Worm (Caenorhabditis elegans) whole organism, young adult: ENCODE results near the gene aps-2.
A peak's percentile ranks its signal among the peaks of the same experiment; 100 is the strongest.

Source experiments
- B0261.1 ChIP-seq: sonication (generic microtip); optimal IDR thresholded peaks from 2 replicates; lab custom pipeline; 2016; ENCODE audit warnings: mild to moderate bottlenecking, missing genetic modification characterization, moderate library complexity, missing compliant biosample characterization
- B0336.3 ChIP-seq: fragments of 200-800 bp; sonication (Bioruptor generic); IDR thresholded peaks from 2 replicates; pipeline ENCODE4 v1.3.6; 2022; ENCODE audit warnings: missing genetic modification characterization, missing compliant biosample characterization
- F22D6.2 ChIP-seq: sonication (generic microtip); optimal IDR thresholded peaks from 2 replicates; lab custom pipeline; 2016; ENCODE audit warnings: mild to moderate bottlenecking, missing genetic modification characterization, missing compliant biosample characterization
- F23B12.7 ChIP-seq: sonication (generic microtip); optimal IDR thresholded peaks from 2 replicates; lab custom pipeline; 2017; ENCODE audit warnings: missing genetic modification characterization, mild to moderate bottlenecking, missing compliant biosample characterization, antibody characterized with exemption, moderate library complexity; ENCODE audit not compliant: insufficient read depth
- F39B2.1 ChIP-seq: fragments of 200-800 bp; sonication (Bioruptor generic); IDR thresholded peaks from 2 replicates; pipeline ENCODE4 v1.3.6; 2022; ENCODE audit warnings: missing genetic modification reagents, missing genetic modification characterization, missing compliant biosample characterization
- F57A8.1 ChIP-seq: fragments of 200-800 bp; sonication (Bioruptor generic); optimal IDR thresholded peaks from 2 replicates; lab custom pipeline; 2018; ENCODE audit warnings: mild to moderate bottlenecking, missing genetic modification characterization, moderate library complexity, missing compliant biosample characterization
- K11D2.4 ChIP-seq: fragments of 200-800 bp; sonication (Bioruptor generic); IDR thresholded peaks from 2 replicates; pipeline ENCODE4 v1.3.6; 2022; ENCODE audit warnings: missing genetic modification reagents, missing genetic modification characterization, missing compliant biosample characterization
- K12H6.12 ChIP-seq: fragments of 200-800 bp; sonication (Bioruptor generic); optimal IDR thresholded peaks from 2 replicates; lab custom pipeline; 2018; ENCODE audit warnings: mild to moderate bottlenecking, missing genetic modification characterization, missing compliant biosample characterization
- T26A5.8 ChIP-seq: sonication (generic microtip); optimal IDR thresholded peaks from 2 replicates; lab custom pipeline; 2016; ENCODE audit warnings: missing genetic modification characterization, missing compliant biosample characterization
- Y53G8AR.9 ChIP-seq: fragments of 200-800 bp; sonication (Bioruptor generic); conservative IDR thresholded peaks from 2 replicates; pipeline ENCODE4 v1.3.6; 2022; ENCODE audit warnings: missing genetic modification reagents, missing genetic modification characterization, missing compliant biosample characterization
- ama-1 ChIP-seq, 3 experiments: fragments of 150-350 bp in 1 of 3; sonication (generic microtip) in 2 of 3; optimal IDR thresholded peaks; 2 replicates each; lab custom pipeline; 2014 to 2018; ENCODE audit warnings: missing biosample characterization in 2 of 3, missing genetic modification characterization in 2 of 3, missing genetic modification reagents in 2 of 3
- aptf-3 ChIP-seq: fragments of 200-800 bp; sonication (Bioruptor generic); IDR thresholded peaks from 2 replicates; pipeline ENCODE4 v1.3.6; 2022; ENCODE audit warnings: missing genetic modification characterization, missing compliant biosample characterization
- attf-5 ChIP-seq: fragments of 200-800 bp; sonication (Bioruptor generic); optimal IDR thresholded peaks from 2 replicates; lab custom pipeline; 2018; ENCODE audit warnings: mild to moderate bottlenecking, missing genetic modification characterization, missing compliant biosample characterization
- bed-1 ChIP-seq: fragments of 200-800 bp; sonication (Bioruptor generic); IDR thresholded peaks from 2 replicates; pipeline ENCODE4 v1.3.6; 2022; ENCODE audit warnings: missing genetic modification reagents, missing genetic modification characterization, missing compliant biosample characterization
- ceh-58 ChIP-seq: fragments of 200-800 bp; sonication (Bioruptor generic); IDR thresholded peaks from 2 replicates; pipeline ENCODE4 v1.3.6; 2022; ENCODE audit warnings: missing genetic modification characterization, missing compliant biosample characterization
- efl-1 ChIP-seq: fragments of 150-350 bp; optimal IDR thresholded peaks from 2 replicates; lab custom pipeline; 2014; ENCODE audit warnings: missing biosample characterization, missing genetic modification reagents, missing genetic modification characterization
- egl-44 ChIP-seq: fragments of 200-800 bp; sonication (Bioruptor generic); IDR thresholded peaks from 2 replicates; pipeline ENCODE4 v1.3.6; 2022; ENCODE audit warnings: missing genetic modification reagents, missing genetic modification characterization, missing compliant biosample characterization
- ets-4 ChIP-seq: fragments of 200-800 bp; sonication (Bioruptor generic); optimal IDR thresholded peaks from 2 replicates; lab custom pipeline; 2018; ENCODE audit warnings: mild to moderate bottlenecking, missing genetic modification characterization, missing compliant biosample characterization
- fkh-3 ChIP-seq: sonication (generic microtip); optimal IDR thresholded peaks from 2 replicates; lab custom pipeline; 2016; ENCODE audit warnings: mild to moderate bottlenecking, missing genetic modification characterization, missing compliant biosample characterization
- him-1 ChIP-seq: sonication (generic microtip); optimal IDR thresholded peaks from 2 replicates; lab custom pipeline; 2016; ENCODE audit warnings: missing genotype, missing genetic modification reagents, missing genetic modification characterization, missing compliant biosample characterization
- hlh-12 ChIP-seq: sonication (generic microtip); optimal IDR thresholded peaks from 2 replicates; lab custom pipeline; 2016; ENCODE audit warnings: missing genetic modification characterization, missing compliant biosample characterization
- hmg-1.2 ChIP-seq: fragments of 200-800 bp; sonication (Bioruptor generic); IDR thresholded peaks from 2 replicates; pipeline ENCODE4 v1.3.6; 2022; ENCODE audit warnings: missing genetic modification reagents, missing genetic modification characterization, missing compliant biosample characterization
- hmg-20 ChIP-seq: fragments of 200-800 bp; sonication (Bioruptor generic); IDR thresholded peaks from 2 replicates; pipeline ENCODE4 v1.3.6; 2022; ENCODE audit warnings: missing genetic modification reagents, missing genetic modification characterization, missing compliant biosample characterization
- hsf-1 ChIP-seq: fragments of 200-800 bp; sonication (Bioruptor generic); IDR thresholded peaks from 2 replicates; pipeline ENCODE4 v1.3.6; 2022; ENCODE audit warnings: missing genetic modification reagents, missing genetic modification characterization, missing compliant biosample characterization
- lin-26 ChIP-seq: fragments of 200-800 bp; sonication (Bioruptor generic); IDR thresholded peaks from 2 replicates; pipeline ENCODE4 v1.3.6; 2022; ENCODE audit warnings: missing genetic modification reagents, missing genetic modification characterization, missing compliant biosample characterization
- lin-40 ChIP-seq: sonication (generic microtip); optimal IDR thresholded peaks from 2 replicates; lab custom pipeline; 2016; ENCODE audit warnings: missing genetic modification characterization, mild to moderate bottlenecking, missing compliant biosample characterization, missing genotype, missing genetic modification reagents
- madf-8 ChIP-seq: fragments of 200-800 bp; sonication (Bioruptor generic); conservative IDR thresholded peaks from 2 replicates; pipeline ENCODE4 v1.3.6; 2022; ENCODE audit warnings: missing genetic modification reagents, missing genetic modification characterization, missing compliant biosample characterization
- mcd-1 ChIP-seq: fragments of 200-800 bp; sonication (Bioruptor generic); IDR thresholded peaks from 2 replicates; pipeline ENCODE4 v1.3.6; 2022; ENCODE audit warnings: missing genetic modification reagents, missing genetic modification characterization, missing compliant biosample characterization
- mel-28 ChIP-seq: sonication (generic microtip); optimal IDR thresholded peaks from 2 replicates; lab custom pipeline; 2016; ENCODE audit warnings: borderline replicate concordance, mild to moderate bottlenecking, missing genetic modification characterization, missing compliant biosample characterization
- mxl-1 ChIP-seq: sonication (generic microtip); optimal IDR thresholded peaks from 2 replicates; lab custom pipeline; 2016; ENCODE audit warnings: missing genetic modification characterization, missing compliant biosample characterization
- nfyb-1 ChIP-seq: fragments of 200-800 bp; sonication (Bioruptor generic); IDR thresholded peaks from 2 replicates; pipeline ENCODE4 v1.3.6; 2022; ENCODE audit warnings: missing genetic modification reagents, missing genetic modification characterization, missing compliant biosample characterization
- nhr-80 ChIP-seq: sonication (generic microtip); optimal IDR thresholded peaks from 2 replicates; lab custom pipeline; 2016; ENCODE audit warnings: missing genetic modification characterization, missing compliant biosample characterization
- nhr-90 ChIP-seq: sonication (generic microtip); optimal IDR thresholded peaks from 2 replicates; lab custom pipeline; 2016; ENCODE audit warnings: missing genotype, mild to moderate bottlenecking, missing genetic modification characterization, missing compliant biosample characterization
- rcor-1 ChIP-seq: fragments of 200-800 bp; sonication (Bioruptor generic); IDR thresholded peaks from 2 replicates; pipeline ENCODE4 v1.3.6; 2022; ENCODE audit warnings: missing genetic modification reagents, missing genetic modification characterization, missing compliant biosample characterization
- rec-8 ChIP-seq, 2 experiments: sonication (generic microtip); optimal IDR thresholded peaks; 2 replicates each; lab custom pipeline; 2016; ENCODE audit warnings: mild to moderate bottlenecking in 2 of 2, missing genetic modification characterization in 2 of 2, missing genetic modification reagents in 2 of 2, missing genotype in 2 of 2, missing biosample characterization in 1 of 2, missing compliant biosample characterization in 1 of 2, moderate library complexity in 1 of 2
- sea-2 ChIP-seq: fragments of 200-800 bp; sonication (Bioruptor generic); IDR thresholded peaks from 2 replicates; pipeline ENCODE4 v1.3.6; 2022; ENCODE audit warnings: missing genetic modification characterization, missing compliant biosample characterization
- snpc-1.3 ChIP-seq: sonication (generic microtip); optimal IDR thresholded peaks from 2 replicates; lab custom pipeline; 2017; ENCODE audit warnings: missing genetic modification characterization, mild to moderate bottlenecking, missing compliant biosample characterization, antibody characterized with exemption, moderate library complexity, missing genotype, missing genetic modification reagents; ENCODE audit not compliant: insufficient read depth
- snpc-4 ChIP-seq, 5 experiments: fragments of 150-350 bp in 1 of 5; sonication (generic microtip) in 4 of 5; optimal IDR thresholded peaks; 2 replicates each; lab custom pipeline; 2014 to 2018; ENCODE audit warnings: missing genetic modification characterization in 5 of 5, missing biosample characterization in 3 of 5, antibody characterized with exemption in 2 of 5, mild to moderate bottlenecking in 2 of 5, missing compliant biosample characterization in 2 of 5, missing genotype in 2 of 5, moderate library complexity in 2 of 5, missing genetic modification reagents in 1 of 5
- tbp1 ChIP-seq: fragments of 200-800 bp; sonication (Bioruptor generic); optimal IDR thresholded peaks from 2 replicates; lab custom pipeline; 2018; ENCODE audit warnings: mild to moderate bottlenecking, missing genetic modification characterization, missing compliant biosample characterization
- unc-62 ChIP-seq: fragments of 150-350 bp; optimal IDR thresholded peaks from 2 replicates; lab custom pipeline; 2014; ENCODE audit warnings: missing biosample characterization, missing genetic modification reagents, missing genetic modification characterization
- zfh-2 ChIP-seq: fragments of 200-800 bp; sonication (Bioruptor generic); conservative IDR thresholded peaks from 2 replicates; pipeline ENCODE4 v1.3.6; 2022; ENCODE audit warnings: missing genetic modification reagents, missing genetic modification characterization, missing compliant biosample characterization
- ztf-18 ChIP-seq: sonication (generic microtip); optimal IDR thresholded peaks from 2 replicates; lab custom pipeline; 2016; ENCODE audit warnings: missing genotype, mild to moderate bottlenecking, missing genetic modification characterization, missing compliant biosample characterization
- ztf-25 ChIP-seq: fragments of 200-800 bp; sonication (Bioruptor generic); IDR thresholded peaks from 2 replicates; pipeline ENCODE4 v1.3.6; 2022; ENCODE audit warnings: missing genetic modification reagents, missing genetic modification characterization, missing compliant biosample characterization
- ztf-28 ChIP-seq: fragments of 200-800 bp; sonication (Bioruptor generic); IDR thresholded peaks from 2 replicates; pipeline ENCODE4 v1.3.6; 2022; ENCODE audit warnings: missing genetic modification reagents, missing genetic modification characterization, missing compliant biosample characterization

aps-2 gene

DNA sequence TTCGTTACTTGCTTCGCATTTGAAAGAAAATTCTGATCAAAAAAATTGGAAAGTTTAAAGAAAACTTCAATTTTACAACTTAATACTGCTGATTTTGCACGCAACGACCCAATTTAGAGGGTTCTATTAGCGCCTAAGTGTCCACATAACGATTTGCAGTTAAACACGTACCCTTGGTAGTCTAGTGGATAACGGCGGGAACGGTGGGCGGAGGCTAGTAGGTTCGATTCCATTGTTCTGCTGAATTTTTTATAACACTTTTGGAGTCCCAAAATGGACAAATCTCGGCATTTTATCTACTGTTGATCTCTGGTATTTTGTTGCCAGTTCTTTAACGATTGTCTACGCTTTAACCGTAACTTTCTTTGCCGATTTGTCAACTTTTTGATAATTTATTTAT, 5.0 kb upstream of the aps-2 start (continued):
- TF ChIP-seq B0261.1 (tag; lab: Kevin White, UChicago) (peak; percentile 83), T26A5.8 (tag; lab: Kevin White, UChicago) (no peak), snpc-4 (GFP tag; optimal IDR thresholded peaks at IDR 0.05; lab: Kevin White, UChicago) (peak; percentile 54), snpc-4 (tag; optimal IDR thresholded peaks at IDR 0.05; lab: Kevin White, UChicago) (peak in 2 of 4 experiments; percentile 56 to 61), tbp1 (peak; percentile 93), hmg-20 (GFP tag; lab: Robert Waterston, UW) (0 out of 2 replicates have a peak, but pooled peaks have one; percentile 12), F57A8.1 (GFP tag; lab: Kevin White, UChicago) (peak; percentile 57), ztf-18 (tag; lab: Kevin White, UChicago) (peak; percentile 35), aptf-3 (GFP tag; lab: Robert Waterston, UW) (no peak), F22D6.2 (no peak), snpc-1.3 (tag; lab: Kevin White, UChicago) (peak; percentile 86), efl-1 (no peak), ztf-25 (GFP tag; lab: Robert Waterston, UW) (peak; percentile 75; the same call in 1 of the 2 replicates), attf-5 (GFP tag; lab: Kevin White, UChicago) (peak; percentile 23), F23B12.7 (tag; lab: Kevin White, UChicago) (no peak), him-1 (tag; lab: Kevin White, UChicago) (peak; percentile 87), fkh-3 (tag; lab: Kevin White, UChicago) (peak; percentile 16), bed-1 (GFP tag; lab: Robert Waterston, UW) (0 out of 2 replicates have a peak, but pooled peaks have one; percentile 23), rcor-1 (peak; percentile 19; the same call in 1 of the 2 replicates), ama-1 (optimal IDR thresholded peaks at IDR 0.05; lab: Kevin White, UChicago) (no peak), ama-1 (GFP tag; optimal IDR thresholded peaks at IDR 0.05; lab: Kevin White, UChicago) (peak in 1 of 2 experiments; percentile 35), egl-44 (GFP tag; lab: Robert Waterston, UW) (peak; percentile 75; the same call in 1 of the 2 replicates), hsf-1 (GFP tag; lab: Robert Waterston, UW) (no peak), Y53G8AR.9 (no peak), ztf-28 (GFP tag; lab: Robert Waterston, UW) (0 out of 2 replicates have a peak, but pooled peaks have one; percentile 8)

DNA sequence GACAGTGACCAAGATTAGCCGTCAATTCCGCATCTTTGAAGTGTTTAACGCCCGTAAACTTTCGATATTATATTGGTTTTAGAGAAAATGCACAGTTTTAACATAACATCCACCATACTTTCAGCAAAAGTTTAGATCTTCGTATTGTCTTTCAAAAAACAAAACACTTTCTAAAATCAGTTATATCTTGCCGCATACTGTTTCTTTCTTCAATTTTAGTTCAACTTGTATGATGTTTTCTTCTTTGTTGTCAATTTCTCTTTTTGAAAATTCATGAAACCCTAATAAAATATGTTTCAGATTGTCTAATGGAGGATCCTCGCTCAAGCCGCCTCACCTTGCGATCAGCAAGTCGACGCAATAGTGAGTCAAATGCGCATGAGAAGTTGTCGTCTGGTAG, 4.3 kb upstream of the aps-2 start, which contains the start of gene F02E8.4:
Gene F02E8.4, plus strand, starts transcription at position 301 of the 400 bp plus-strand sequence.
- no peak for TF ChIP-seq nhr-90 (tag; lab: Kevin White, UChicago)
- no peak for TF ChIP-seq mxl-1 (tag; lab: Kevin White, UChicago)
- TF ChIP-seq F39B2.1 (GFP tag; lab: Robert Waterston, UW) = no peak
- TF ChIP-seq rec-8 (tag; optimal IDR thresholded peaks at IDR 0.05; lab: Kevin White, UChicago) = no peak
- TF ChIP-seq madf-8 = no peak
- no peak for TF ChIP-seq lin-26

ce11 chrX:4462390-4462789, 4.3 kb downstream of the aps-2 start, which contains the start of gene atg-16.1:
TSS of gene atg-16.1 (minus strand) at chrX:4462465.
- TF ChIP-seq zfh-2 (GFP tag; lab: Robert Waterston, UW) = no peak
- TF ChIP-seq hmg-1.2 (GFP tag; lab: Robert Waterston, UW) = peak; percentile 29; the same call in 1 of the 2 replicates
- no peak for TF ChIP-seq aptf-3 (GFP tag; lab: Robert Waterston, UW)
- TF ChIP-seq B0336.3 = no peak
- TF ChIP-seq fkh-3 (tag; lab: Kevin White, UChicago) = no peak
- TF ChIP-seq nfyb-1 (GFP tag; lab: Robert Waterston, UW) = no peak
- no peak for TF ChIP-seq sea-2
- TF ChIP-seq lin-26 = no peak
- TF ChIP-seq mel-28 (tag; lab: Kevin White, UChicago) = no peak
- no peak for TF ChIP-seq ztf-18 (tag; lab: Kevin White, UChicago)
- TF ChIP-seq unc-62 = no peak
- TF ChIP-seq K11D2.4 (GFP tag; lab: Robert Waterston, UW) = 0 out of 2 replicates have a peak, but pooled peaks have one; percentile 18
- TF ChIP-seq ceh-58 (GFP tag; lab: Robert Waterston, UW) = no peak
- TF ChIP-seq lin-40 = peak; percentile 29
- no peak for TF ChIP-seq ets-4 (GFP tag; lab: Kevin White, UChicago)
- TF ChIP-seq nhr-80 (tag; lab: Kevin White, UChicago) = peak; percentile 39
- no peak for TF ChIP-seq K12H6.12
- no peak for TF ChIP-seq hlh-12 (tag; lab: Kevin White, UChicago)
- TF ChIP-seq mcd-1 = peak; percentile 92
- TF ChIP-seq attf-5 (GFP tag; lab: Kevin White, UChicago) = peak; percentile 45
